Worm (Caenorhabditis elegans) whole organism, L3 larva: Measurements from ENCODE around the gene B0361.3.

Experiments
- nhr-237 ChIP-seq: fragments of 150-350 bp; optimal IDR thresholded peaks from 2 replicates; lab custom pipeline; 2014; ENCODE audit warnings: missing biosample characterization, missing genetic modification characterization
- nhr-25 ChIP-seq: sonication (generic microtip); optimal IDR thresholded peaks from 2 replicates; lab custom pipeline; 2017; ENCODE audit warnings: missing biosample characterization, missing genetic modification characterization

DNA sequence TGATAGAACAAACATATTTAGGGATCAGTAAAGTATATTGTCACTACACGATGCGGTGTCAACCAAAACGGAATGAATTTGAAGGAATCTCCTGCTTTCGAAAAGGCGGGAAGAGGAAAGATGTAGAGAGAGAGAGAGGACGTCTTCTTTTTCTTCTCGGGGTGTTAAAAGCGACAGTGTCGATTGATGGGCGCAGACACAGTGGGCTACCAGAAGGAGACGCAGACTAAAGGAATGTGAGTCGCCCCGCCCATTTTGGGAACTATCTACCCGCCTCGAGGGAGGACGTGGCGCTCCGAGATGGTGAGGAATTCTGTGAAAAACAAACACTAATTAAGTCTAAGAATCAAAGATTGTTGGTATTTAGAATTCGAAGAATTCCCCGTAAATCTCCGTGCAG is 18.2 kb downstream of the B0361.3 start, which contains the start of the genes B0361.14 and B0361.9:
- no peak for TF ChIP-seq nhr-237 (tag; lab: Kevin White, UChicago)
- peak; percentile 48 for TF ChIP-seq nhr-25 (tag; lab: Kevin White, UChicago)
